Worm (Caenorhabditis elegans) whole organism, mixed stage, embryonic: ENCODE measurements around the gene F08F3.4.

Experiments used
- blmp-1 ChIP-seq: fragments of 150-350 bp; optimal IDR thresholded peaks from 2 replicates; lab custom pipeline; 2014; ENCODE audit warnings: missing biosample characterization, missing genetic modification characterization
- ces-1 ChIP-seq: fragments of 150-350 bp; optimal IDR thresholded peaks from 2 replicates; lab custom pipeline; 2014; ENCODE audit warnings: missing biosample characterization, missing genetic modification reagents, missing genetic modification characterization
- elt-3 ChIP-seq: fragments of 150-350 bp; optimal IDR thresholded peaks from 2 replicates; lab custom pipeline; 2014; ENCODE audit warnings: missing biosample characterization, missing genetic modification characterization
- lsy-2 ChIP-seq: fragments of 150-350 bp; optimal IDR thresholded peaks from 2 replicates; lab custom pipeline; 2014; ENCODE audit warnings: missing biosample characterization, missing genetic modification characterization
- unc-62 ChIP-seq: fragments of 150-350 bp; optimal IDR thresholded peaks from 2 replicates; lab custom pipeline; 2014; ENCODE audit warnings: missing biosample characterization, missing genetic modification reagents, missing genetic modification characterization

- no peak for TF ChIP-seq unc-62 (GFP tag; lab: Kevin White, UChicago)
- no peak for TF ChIP-seq blmp-1
- TF ChIP-seq lsy-2 (tag; lab: Kevin White, UChicago), result no peak
- no peak for TF ChIP-seq ces-1 (GFP tag; lab: Kevin White, UChicago)
- no peak for TF ChIP-seq elt-3 (tag; lab: Kevin White, UChicago)
Measured at ce11 chrV:5405053-5405452, 5.7 kb upstream of the F08F3.4 start, which contains the start of gene dmsr-7.
